Worm (Caenorhabditis elegans): ENCODE measurements around the gene mrps-25.

DNA sequence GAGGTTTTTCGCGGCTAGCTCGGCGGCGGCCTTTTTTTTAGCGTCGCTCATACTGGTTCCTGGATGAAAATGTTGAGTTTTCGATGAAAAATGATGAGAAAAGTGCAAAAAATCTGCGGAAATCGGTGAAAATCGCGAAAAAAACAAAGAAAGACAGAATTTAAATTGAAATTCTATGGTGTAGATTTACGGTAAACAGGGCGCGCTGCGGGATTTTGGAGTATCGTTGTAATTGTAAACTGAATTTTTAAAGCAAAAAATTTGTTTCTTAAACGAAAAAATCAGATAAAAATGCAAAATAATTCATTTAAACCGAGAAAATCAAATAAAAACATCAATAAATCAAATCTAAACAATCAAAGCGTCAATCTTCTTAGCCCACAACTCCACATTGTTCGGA, 2.0 kb upstream of the mrps-25 start, which contains the start of gene dcap-1:
- TF ChIP-seq fos-1 (tag; optimal IDR thresholded peaks at IDR 0.05) = no peak
- TF ChIP-seq ZK546.5 (tag; optimal IDR thresholded peaks at IDR 0.05) = no peak
- TF ChIP-seq snpc-4 (tag; optimal IDR thresholded peaks at IDR 0.05) = no peak
- peak; percentile 21 for TF ChIP-seq nfya-1 (tag; optimal IDR thresholded peaks at IDR 0.05; ENCODE audit: insufficient read depth)
- no peak for TF ChIP-seq nhr-237 (tag; optimal IDR thresholded peaks at IDR 0.05)
- no peak for TF ChIP-seq ztf-11 (tag; optimal IDR thresholded peaks at IDR 0.05)
- no peak for TF ChIP-seq egl-27 (tag; optimal IDR thresholded peaks at IDR 0.05)

All from whole organism, L3 larva.